Worm (Caenorhabditis elegans) whole organism, L1 larva: ENCODE data around the gene H01G02.3.

Source experiments
- F16B12.6 ChIP-seq: fragments of 150-350 bp; optimal IDR thresholded peaks from 2 replicates; lab custom pipeline; 2014; ENCODE audit warnings: missing biosample characterization, missing genetic modification characterization
- aha-1 ChIP-seq: fragments of 150-350 bp; optimal IDR thresholded peaks from 2 replicates; lab custom pipeline; 2014; ENCODE audit warnings: missing biosample characterization, missing genetic modification characterization
- alr-1 ChIP-seq: fragments of 200-800 bp; sonication (Bioruptor generic); optimal IDR thresholded peaks from 2 replicates; lab custom pipeline; 2018; ENCODE audit warnings: borderline replicate concordance, mild to moderate bottlenecking, missing genetic modification characterization, missing compliant biosample characterization
- aly-2 ChIP-seq: fragments of 150-350 bp; optimal IDR thresholded peaks from 2 replicates; lab custom pipeline; 2014; ENCODE audit warnings: missing biosample characterization, missing genetic modification characterization
- ama-1 ChIP-seq: fragments of 150-350 bp; optimal IDR thresholded peaks from 2 replicates; lab custom pipeline; 2014
- blmp-1 ChIP-seq: fragments of 150-350 bp; optimal IDR thresholded peaks from 2 replicates; lab custom pipeline; 2014; ENCODE audit warnings: missing biosample characterization, missing genetic modification characterization
- ceh-8 ChIP-seq: fragments of 200-800 bp; sonication (Bioruptor generic); optimal IDR thresholded peaks from 2 replicates; lab custom pipeline; 2018; ENCODE audit warnings: mild to moderate bottlenecking, missing genetic modification characterization, moderate library complexity, missing compliant biosample characterization
- ceh-82 ChIP-seq, 3 experiments: fragments of 150-350 bp in 1 of 3; sonication (generic microtip) in 2 of 3; optimal IDR thresholded peaks; 2 replicates each; lab custom pipeline; 2014 to 2017; ENCODE audit warnings: missing biosample characterization in 3 of 3, missing genetic modification characterization in 3 of 3
- ces-1 ChIP-seq: fragments of 150-350 bp; optimal IDR thresholded peaks from 2 replicates; lab custom pipeline; 2014; ENCODE audit warnings: missing biosample characterization, missing genetic modification reagents, missing genetic modification characterization
- dpl-1 ChIP-seq, 3 experiments: fragments of 150-350 bp in 2 of 3; sonication (generic microtip) in 1 of 3; optimal IDR thresholded peaks; 2 replicates each; lab custom pipeline; 2014 to 2017; ENCODE audit warnings: missing biosample characterization in 3 of 3, missing genetic modification characterization in 3 of 3, missing genetic modification reagents in 3 of 3
- efl-1 ChIP-seq, 4 experiments: fragments of 150-350 bp; optimal IDR thresholded peaks in 3 of 4; peaks in 1 of 4; 1 replicate in 1 of 4; 2 replicates in 3 of 4; lab custom pipeline; 2014; ENCODE audit warnings: missing biosample characterization in 2 of 4, missing genetic modification characterization in 2 of 4, missing genetic modification reagents in 2 of 4
- egl-13 ChIP-seq: sonication (generic microtip); optimal IDR thresholded peaks from 2 replicates; lab custom pipeline; 2016; ENCODE audit warnings: missing genotype, missing genetic modification reagents, missing genetic modification characterization, missing compliant biosample characterization
- egl-27 ChIP-seq, 2 experiments: fragments of 150-350 bp in 1 of 2; sonication (generic microtip); optimal IDR thresholded peaks; 3 replicates each; lab custom pipeline; 2017 to 2018; ENCODE audit warnings: missing biosample characterization in 2 of 2, missing genetic modification characterization in 2 of 2, missing genetic modification reagents in 2 of 2
- elt-3 ChIP-seq, 6 experiments: fragments of 150-350 bp in 1 of 6; sonication (generic microtip); optimal IDR thresholded peaks; 2 replicates each; lab custom pipeline; 2017 to 2018; ENCODE audit warnings: missing biosample characterization in 6 of 6, missing genetic modification characterization in 6 of 6, inconsistent platforms in 1 of 6
- fkh-4 ChIP-seq: sonication (generic microtip); optimal IDR thresholded peaks from 2 replicates; lab custom pipeline; 2016; ENCODE audit warnings: missing compliant biosample characterization, missing genetic modification characterization, borderline replicate concordance
- fos-1 ChIP-seq: fragments of 150-350 bp; optimal IDR thresholded peaks from 2 replicates; lab custom pipeline; 2014; ENCODE audit warnings: missing biosample characterization, missing genetic modification characterization
- isw-1 ChIP-seq: fragments of 200-800 bp; sonication (Bioruptor generic); IDR thresholded peaks from 2 replicates; pipeline ENCODE4 v1.3.6; 2022; ENCODE audit warnings: missing genetic modification characterization, missing compliant biosample characterization
- jun-1 ChIP-seq: fragments of 150-350 bp; optimal IDR thresholded peaks from 2 replicates; lab custom pipeline; 2014; ENCODE audit warnings: missing biosample characterization, missing genetic modification reagents, missing genetic modification characterization
- lin-13 ChIP-seq: fragments of 150-350 bp; optimal IDR thresholded peaks from 2 replicates; lab custom pipeline; 2014; ENCODE audit warnings: missing biosample characterization, missing genetic modification reagents, missing genetic modification characterization
- lin-14 ChIP-seq: fragments of 200-800 bp; sonication (Bioruptor generic); optimal IDR thresholded peaks from 2 replicates; lab custom pipeline; 2018; ENCODE audit warnings: mild to moderate bottlenecking, missing genetic modification characterization, moderate library complexity, missing compliant biosample characterization
- lin-35 ChIP-seq, 2 experiments: fragments of 150-350 bp; optimal IDR thresholded peaks; 2 replicates each; lab custom pipeline; 2014; ENCODE audit warnings: missing biosample characterization in 2 of 2, missing genetic modification characterization in 2 of 2, missing genetic modification reagents in 2 of 2
- lin-39 ChIP-seq: fragments of 150-350 bp; optimal IDR thresholded peaks from 2 replicates; lab custom pipeline; 2014; ENCODE audit warnings: missing biosample characterization, missing genetic modification reagents, missing genetic modification characterization
- lir-3 ChIP-seq: sonication (generic microtip); optimal IDR thresholded peaks from 2 replicates; lab custom pipeline; 2016; ENCODE audit warnings: mild to moderate bottlenecking, missing genetic modification characterization, moderate library complexity, missing compliant biosample characterization; ENCODE audit not compliant: poor library complexity
- lsy-2 ChIP-seq, 2 experiments: fragments of 150-350 bp; optimal IDR thresholded peaks; 2 replicates each; lab custom pipeline; 2014; ENCODE audit warnings: missing biosample characterization in 2 of 2, missing genetic modification characterization in 2 of 2
- mab-9 ChIP-seq: fragments of 200-800 bp; sonication (Bioruptor generic); IDR thresholded peaks from 2 replicates; pipeline ENCODE4 v1.3.6; 2022; ENCODE audit warnings: missing genetic modification reagents, missing genetic modification characterization, missing compliant biosample characterization
- mep-1 ChIP-seq: fragments of 150-350 bp; optimal IDR thresholded peaks from 2 replicates; lab custom pipeline; 2014; ENCODE audit warnings: missing biosample characterization, missing genetic modification characterization
- nhr-12 ChIP-seq: sonication (generic microtip); optimal IDR thresholded peaks from 2 replicates; lab custom pipeline; 2017; ENCODE audit warnings: missing biosample characterization, missing genetic modification characterization
- nhr-19 ChIP-seq: fragments of 200-800 bp; sonication (Bioruptor generic); conservative IDR thresholded peaks from 2 replicates; pipeline ENCODE4 v1.3.6; 2022; ENCODE audit warnings: missing genetic modification characterization, missing compliant biosample characterization
- nhr-20 ChIP-seq: sonication (generic microtip); optimal IDR thresholded peaks from 2 replicates; lab custom pipeline; 2016; ENCODE audit warnings: mild to moderate bottlenecking, missing genetic modification characterization, missing compliant biosample characterization
- nhr-28 ChIP-seq: fragments of 150-350 bp; optimal IDR thresholded peaks from 2 replicates; lab custom pipeline; 2014; ENCODE audit warnings: missing biosample characterization, missing genetic modification characterization
- nhr-76 ChIP-seq: sonication (generic microtip); optimal IDR thresholded peaks from 2 replicates; lab custom pipeline; 2017; ENCODE audit warnings: missing biosample characterization, missing genetic modification characterization
- nhr-84 ChIP-seq: sonication (generic microtip); optimal IDR thresholded peaks from 2 replicates; lab custom pipeline; 2017; ENCODE audit warnings: missing biosample characterization, missing genetic modification characterization
- nhr-85 ChIP-seq: sonication (generic microtip); peaks from one replicate; lab custom pipeline; 2016; ENCODE audit warnings: missing genetic modification characterization, inconsistent platforms, missing compliant biosample characterization
- nhr-90 ChIP-seq: sonication (generic microtip); optimal IDR thresholded peaks from 2 replicates; lab custom pipeline; 2016; ENCODE audit warnings: mild to moderate bottlenecking, missing genetic modification characterization, missing compliant biosample characterization; ENCODE audit not compliant: poor library complexity
- pag-3 ChIP-seq: sonication (generic microtip); optimal IDR thresholded peaks from 2 replicates; lab custom pipeline; 2017; ENCODE audit warnings: missing genetic modification characterization, mild to moderate bottlenecking, missing compliant biosample characterization, antibody characterized with exemption, borderline replicate concordance; ENCODE audit not compliant: insufficient read depth
- pax-3 ChIP-seq: fragments of 200-800 bp; sonication (Bioruptor generic); optimal IDR thresholded peaks from 2 replicates; lab custom pipeline; 2018; ENCODE audit warnings: mild to moderate bottlenecking, missing genetic modification characterization, moderate library complexity, missing compliant biosample characterization
- rnt-1 ChIP-seq: sonication (generic microtip); optimal IDR thresholded peaks from 2 replicates; lab custom pipeline; 2016; ENCODE audit warnings: mild to moderate bottlenecking, missing genetic modification characterization, moderate library complexity, missing compliant biosample characterization
- sup-37 ChIP-seq: fragments of 200-800 bp; sonication (Bioruptor generic); optimal IDR thresholded peaks from 2 replicates; lab custom pipeline; 2018; ENCODE audit warnings: mild to moderate bottlenecking, missing genetic modification characterization, missing compliant biosample characterization
- unc-86 ChIP-seq: sonication (generic microtip); optimal IDR thresholded peaks from 2 replicates; lab custom pipeline; 2016; ENCODE audit warnings: missing genetic modification characterization, missing compliant biosample characterization
- unc-98 ChIP-seq: fragments of 200-800 bp; sonication (Bioruptor generic); IDR thresholded peaks from 2 replicates; pipeline ENCODE4 v1.3.6; 2022; ENCODE audit warnings: missing genetic modification characterization, missing compliant biosample characterization
- xbp-1 ChIP-seq: sonication (generic microtip); optimal IDR thresholded peaks from 2 replicates; lab custom pipeline; 2016; ENCODE audit warnings: missing genetic modification characterization, missing compliant biosample characterization
- zag-1 ChIP-seq: fragments of 150-350 bp; optimal IDR thresholded peaks from 2 replicates; lab custom pipeline; 2014; ENCODE audit warnings: missing biosample characterization, missing genetic modification characterization
- zip-4 ChIP-seq: fragments of 200-800 bp; sonication (Bioruptor generic); optimal IDR thresholded peaks from 2 replicates; lab custom pipeline; 2018; ENCODE audit warnings: mild to moderate bottlenecking, missing genetic modification characterization, moderate library complexity, missing compliant biosample characterization
- ztf-11 ChIP-seq, 2 experiments: sonication (generic microtip); optimal IDR thresholded peaks; 2 replicates each; lab custom pipeline; 2016 to 2017; ENCODE audit warnings: missing genetic modification characterization in 2 of 2, missing biosample characterization in 1 of 2, missing compliant biosample characterization in 1 of 2
- ztf-4 ChIP-seq: fragments of 150-350 bp; optimal IDR thresholded peaks from 2 replicates; lab custom pipeline; 2014; ENCODE audit warnings: missing biosample characterization, missing genetic modification characterization

The H01G02.3 gene

ce11 chrIV:11821591-11822361 is 29.4 kb upstream of the H01G02.3 start, which contains the start of the genes par-5 and M117.3 (continued):
- TF ChIP-seq fos-1 (peak; percentile 59), lin-13 (GFP tag; lab: Kevin White, UChicago) (peak; percentile 9), lin-35 (GFP tag; optimal IDR thresholded peaks at IDR 0.05; lab: Kevin White, UChicago) (peak; percentile 63 to 71), ceh-82 (tag; optimal IDR thresholded peaks at IDR 0.05; lab: Kevin White, UChicago) (peak; percentile 49 to 72 (median 69)), rnt-1 (tag; lab: Kevin White, UChicago) (peak; percentile 36), dpl-1 (GFP tag; optimal IDR thresholded peaks at IDR 0.05; lab: Kevin White, UChicago) (peak; percentile 49 to 59 (median 56)), ztf-4 (tag; lab: Kevin White, UChicago) (peak; percentile 62), nhr-28 (tag; lab: Kevin White, UChicago) (no peak), lir-3 (peak; percentile 51), lsy-2 (tag; optimal IDR thresholded peaks at IDR 0.05; lab: Kevin White, UChicago) (peak; percentile 42 to 76), unc-86 (tag; lab: Kevin White, UChicago) (peak; percentile 72), isw-1 (GFP tag; lab: Robert Waterston, UW) (peak; percentile 74), ces-1 (GFP tag; lab: Kevin White, UChicago) (no peak), nhr-84 (tag; lab: Kevin White, UChicago) (no peak), egl-27 (tag; optimal IDR thresholded peaks at IDR 0.05; lab: Kevin White, UChicago) (no peak), ama-1 (no peak), egl-13 (tag; lab: Kevin White, UChicago) (peak; percentile 68), nhr-20 (tag; lab: Kevin White, UChicago) (peak; percentile 67), nhr-19 (GFP tag; lab: Robert Waterston, UW) (peak; percentile 46), zag-1 (tag; lab: Kevin White, UChicago) (no peak), aly-2 (no peak), mep-1 (peak; percentile 58), ztf-11 (tag; optimal IDR thresholded peaks at IDR 0.05; lab: Kevin White, UChicago) (peak in 1 of 2 experiments; percentile 34), zip-4 (GFP tag; lab: Kevin White, UChicago) (no peak), ceh-8 (GFP tag; lab: Kevin White, UChicago) (peak; percentile 40), jun-1 (tag; lab: Kevin White, UChicago) (peak; percentile 44), xbp-1 (tag; lab: Kevin White, UChicago) (peak; percentile 54), efl-1 (optimal IDR thresholded peaks at IDR 0.05; lab: Kevin White, UChicago) (peak; percentile 53 to 62), efl-1 (GFP tag; optimal IDR thresholded peaks at IDR 0.05 in 1 of 2; lab: Kevin White, UChicago) (peak; percentile 57 to 90), blmp-1 (tag; lab: Kevin White, UChicago) (no peak)

- TF ChIP-seq nhr-85 (tag; lab: Kevin White, UChicago): peak; percentile 50
- TF ChIP-seq alr-1 (tag; lab: Kevin White, UChicago): no peak
- no peak for TF ChIP-seq aha-1 (tag; lab: Kevin White, UChicago)
- no peak for TF ChIP-seq elt-3 (tag; optimal IDR thresholded peaks at IDR 0.05; lab: Kevin White, UChicago)
- TF ChIP-seq lin-39 (tag; lab: Kevin White, UChicago): no peak
- TF ChIP-seq nhr-90 (tag; lab: Kevin White, UChicago): peak; percentile 27
- no peak for TF ChIP-seq sup-37
- no peak for TF ChIP-seq fkh-4 (tag; lab: Kevin White, UChicago)
- TF ChIP-seq F16B12.6 (tag; lab: Kevin White, UChicago): no peak
- TF ChIP-seq mab-9: no peak
- TF ChIP-seq egl-13 (tag; lab: Kevin White, UChicago): no peak
- TF ChIP-seq lin-35 (GFP tag; optimal IDR thresholded peaks at IDR 0.05; lab: Kevin White, UChicago): no peak
- TF ChIP-seq nhr-76 (tag; lab: Kevin White, UChicago): no peak
- no peak for TF ChIP-seq pag-3 (tag; lab: Kevin White, UChicago)
- TF ChIP-seq efl-1 (optimal IDR thresholded peaks at IDR 0.05; lab: Kevin White, UChicago): no peak
- peak in 1 of 2 experiments; percentile 67 for TF ChIP-seq efl-1 (GFP tag; optimal IDR thresholded peaks at IDR 0.05 in 1 of 2; lab: Kevin White, UChicago)
- TF ChIP-seq dpl-1 (GFP tag; optimal IDR thresholded peaks at IDR 0.05; lab: Kevin White, UChicago): no peak
- no peak for TF ChIP-seq lir-3
- no peak for TF ChIP-seq unc-98 (GFP tag; lab: Robert Waterston, UW)
- TF ChIP-seq jun-1 (tag; lab: Kevin White, UChicago): no peak
- TF ChIP-seq lin-14: no peak
- TF ChIP-seq nhr-12 (tag; lab: Kevin White, UChicago): no peak
- TF ChIP-seq unc-86 (tag; lab: Kevin White, UChicago): no peak
- peak in 1 of 2 experiments; percentile 22 for TF ChIP-seq lsy-2 (tag; optimal IDR thresholded peaks at IDR 0.05; lab: Kevin White, UChicago)
- TF ChIP-seq pax-3: peak; percentile 22
Observed at ce11 chrIV:11820067-11820913, 27.9 kb upstream of the H01G02.3 start.
